Worm (Caenorhabditis elegans) whole organism, early embryonic: ENCODE data around the gene sri-38.

ENCODE experiments used
- B0310.2 ChIP-seq: sonication (generic microtip); optimal IDR thresholded peaks from 2 replicates; lab custom pipeline; 2016; ENCODE audit warnings: mild to moderate bottlenecking, missing genetic modification characterization, missing compliant biosample characterization
- F13C5.2 ChIP-seq: sonication (generic microtip); optimal IDR thresholded peaks from 2 replicates; lab custom pipeline; 2017; ENCODE audit warnings: mild to moderate bottlenecking, missing genetic modification characterization, inconsistent platforms, missing compliant biosample characterization
- aly-1 ChIP-seq: sonication (generic microtip); optimal IDR thresholded peaks from 2 replicates; lab custom pipeline; 2016; ENCODE audit warnings: missing genetic modification characterization, missing compliant biosample characterization
- ama-1 ChIP-seq: fragments of 150-350 bp; optimal IDR thresholded peaks from 2 replicates; lab custom pipeline; 2014
- ceh-13 ChIP-seq: fragments of 200-800 bp; sonication (Bioruptor generic); optimal IDR thresholded peaks from 2 replicates; lab custom pipeline; 2018; ENCODE audit warnings: mild to moderate bottlenecking, missing genetic modification characterization, missing compliant biosample characterization
- ceh-36 ChIP-seq: sonication (generic microtip); optimal IDR thresholded peaks from 2 replicates; lab custom pipeline; 2016; ENCODE audit warnings: missing genetic modification characterization, inconsistent platforms, missing compliant biosample characterization
- ets-7 ChIP-seq: sonication (generic microtip); optimal IDR thresholded peaks from 2 replicates; lab custom pipeline; 2016; ENCODE audit warnings: missing genotype, missing genetic modification characterization, missing compliant biosample characterization
- flt-1 ChIP-seq: fragments of 200-800 bp; sonication (Bioruptor generic); IDR thresholded peaks from 2 replicates; pipeline ENCODE4 v1.3.6; 2022; ENCODE audit warnings: missing genetic modification characterization, missing compliant biosample characterization
- hmbx-1 ChIP-seq: sonication (generic microtip); optimal IDR thresholded peaks from 2 replicates; lab custom pipeline; 2016; ENCODE audit warnings: mild to moderate bottlenecking, missing genetic modification characterization, missing compliant biosample characterization
- hmg-4 ChIP-seq: fragments of 200-800 bp; sonication (Bioruptor generic); optimal IDR thresholded peaks from 2 replicates; lab custom pipeline; 2018; ENCODE audit warnings: mild to moderate bottlenecking, missing genetic modification characterization, missing compliant biosample characterization
- hnd-1 ChIP-seq: sonication (generic microtip); optimal IDR thresholded peaks from 2 replicates; lab custom pipeline; 2016; ENCODE audit warnings: missing genetic modification characterization, missing compliant biosample characterization
- pes-1 ChIP-seq: fragments of 200-800 bp; sonication (Bioruptor generic); IDR thresholded peaks from 2 replicates; pipeline ENCODE4 v1.3.6; 2022; ENCODE audit warnings: missing genetic modification reagents, missing genetic modification characterization, missing compliant biosample characterization
- scrt-1 ChIP-seq: fragments of 200-800 bp; sonication (Bioruptor generic); IDR thresholded peaks from 2 replicates; pipeline ENCODE4 v1.3.6; 2022; ENCODE audit warnings: missing genetic modification characterization, missing compliant biosample characterization
- sea-1 ChIP-seq: fragments of 200-800 bp; sonication (Bioruptor generic); conservative IDR thresholded peaks from 2 replicates; pipeline ENCODE4 v1.3.6; 2022; ENCODE audit warnings: missing genetic modification characterization, missing compliant biosample characterization
- tbx-11 ChIP-seq: fragments of 200-800 bp; sonication (Bioruptor generic); IDR thresholded peaks from 2 replicates; pipeline ENCODE4 v1.3.6; 2022; ENCODE audit warnings: missing genetic modification characterization, missing compliant biosample characterization
- tbx-37 ChIP-seq: fragments of 200-800 bp; sonication (Bioruptor generic); conservative IDR thresholded peaks from 2 replicates; pipeline ENCODE4 v1.3.6; 2022; ENCODE audit warnings: missing genetic modification reagents, missing genetic modification characterization, missing compliant biosample characterization
- tra-4 ChIP-seq: sonication (generic microtip); optimal IDR thresholded peaks from 2 replicates; lab custom pipeline; 2017; ENCODE audit warnings: missing genetic modification characterization, missing compliant biosample characterization

Gene sri-38

ce11 chrII:2610202-2610912, at the start of gene sri-38:
sri-38 (plus strand) TSS chrII:2610862.
- TF ChIP-seq hmg-4 (GFP tag; lab: Kevin White, UChicago) (no peak), sea-1 (GFP tag; lab: Robert Waterston, UW) (no peak), ets-7 (tag; lab: Kevin White, UChicago) (no peak), ama-1 (lab: Kevin White, UChicago) (no peak), F13C5.2 (tag; lab: Kevin White, UChicago) (no peak), B0310.2 (tag; lab: Kevin White, UChicago) (no peak), tra-4 (tag; lab: Kevin White, UChicago) (no peak), ceh-13 (GFP tag; lab: Kevin White, UChicago) (no peak), hnd-1 (no peak), flt-1 (GFP tag; lab: Robert Waterston, UW) (no peak), pes-1 (GFP tag; lab: Robert Waterston, UW) (no peak), ceh-36 (tag; lab: Kevin White, UChicago) (no peak), tbx-11 (GFP tag; lab: Robert Waterston, UW) (no peak), aly-1 (no peak), scrt-1 (GFP tag; lab: Robert Waterston, UW) (no peak), hmbx-1 (no peak), tbx-37 (GFP tag; lab: Robert Waterston, UW) (no peak)

ce11 chrII:2563973-2564372, 46.7 kb upstream of the sri-38 start, which contains the start of gene nep-18:
nep-18 (minus strand) TSS chrII:2564073.
- no peak for TF ChIP-seq ceh-36 (tag; lab: Kevin White, UChicago)
- TF ChIP-seq sea-1 (GFP tag; lab: Robert Waterston, UW), result no peak
- TF ChIP-seq tra-4 (tag; lab: Kevin White, UChicago), result no peak
- no peak for TF ChIP-seq hnd-1
- TF ChIP-seq flt-1 (GFP tag; lab: Robert Waterston, UW), result no peak
- TF ChIP-seq scrt-1 (GFP tag; lab: Robert Waterston, UW), result no peak

- no peak for TF ChIP-seq tbx-37 (GFP tag; lab: Robert Waterston, UW)
- TF ChIP-seq tra-4 (tag; lab: Kevin White, UChicago), result no peak
- peak; percentile 17; the same call in 1 of the 2 replicates for TF ChIP-seq pes-1 (GFP tag; lab: Robert Waterston, UW)
- TF ChIP-seq aly-1, result no peak
- no peak for TF ChIP-seq ets-7 (tag; lab: Kevin White, UChicago)
- TF ChIP-seq F13C5.2 (tag; lab: Kevin White, UChicago), result peak; percentile 72
Measured at ce11 chrII:2564899-2565298, 45.8 kb upstream of the sri-38 start, which contains the start of gene usp-39. usp-39 (plus strand) TSS chrII:2565275.

ce11 chrII:2570384-2570964, 40.2 kb upstream of the sri-38 start:
- TF ChIP-seq ceh-36 (tag; lab: Kevin White, UChicago), result peak; percentile 60
- TF ChIP-seq F13C5.2 (tag; lab: Kevin White, UChicago), result peak; percentile 88
- TF ChIP-seq hnd-1, result peak; percentile 58
- peak; percentile 72 for TF ChIP-seq hmbx-1
- TF ChIP-seq ceh-13 (GFP tag; lab: Kevin White, UChicago), result peak; percentile 62

- TF ChIP-seq ets-7 (tag; lab: Kevin White, UChicago), result no peak
- TF ChIP-seq hmbx-1, result no peak
- TF ChIP-seq hnd-1, result no peak
- TF ChIP-seq tbx-11 (GFP tag; lab: Robert Waterston, UW), result no peak
- TF ChIP-seq ama-1 (lab: Kevin White, UChicago), result no peak
- TF ChIP-seq pes-1 (GFP tag; lab: Robert Waterston, UW), result no peak
- TF ChIP-seq F13C5.2 (tag; lab: Kevin White, UChicago), result no peak
- TF ChIP-seq B0310.2 (tag; lab: Kevin White, UChicago), result no peak
- no peak for TF ChIP-seq tbx-37 (GFP tag; lab: Robert Waterston, UW)
- TF ChIP-seq flt-1 (GFP tag; lab: Robert Waterston, UW), result no peak
- no peak for TF ChIP-seq aly-1
- TF ChIP-seq ceh-36 (tag; lab: Kevin White, UChicago), result no peak
Measured at ce11 chrII:2578216-2578615, 32.4 kb upstream of the sri-38 start.

- TF ChIP-seq flt-1 (GFP tag; lab: Robert Waterston, UW) (no peak), ceh-36 (tag; lab: Kevin White, UChicago) (no peak), hmbx-1 (no peak), hmg-4 (GFP tag; lab: Kevin White, UChicago) (no peak), ets-7 (tag; lab: Kevin White, UChicago) (no peak), pes-1 (GFP tag; lab: Robert Waterston, UW) (no peak), ceh-13 (GFP tag; lab: Kevin White, UChicago) (no peak), tbx-11 (GFP tag; lab: Robert Waterston, UW) (no peak), ama-1 (lab: Kevin White, UChicago) (no peak), aly-1 (no peak), tra-4 (tag; lab: Kevin White, UChicago) (no peak), B0310.2 (tag; lab: Kevin White, UChicago) (no peak), sea-1 (GFP tag; lab: Robert Waterston, UW) (no peak), scrt-1 (GFP tag; lab: Robert Waterston, UW) (no peak)
Measured at ce11 chrII:2583044-2583443, 27.6 kb upstream of the sri-38 start, which contains the start of gene sri-74. sri-74 (minus strand) TSS chrII:2583144.

ce11 chrII:2585493-2585892, 25.2 kb upstream of the sri-38 start, which contains the start of gene sri-36:
sri-36 (minus strand) TSS chrII:2585593.
- no peak for TF ChIP-seq aly-1
- no peak for TF ChIP-seq hmg-4 (GFP tag; lab: Kevin White, UChicago)
